Fruit fly (Drosophila melanogaster) whole organism, wandering third instar larva: ENCODE results near the gene CG14518.

Experiments
- CrebA ChIP-seq: fragments of 200-800 bp; sonication (Bioruptor generic); optimal IDR thresholded peaks from 2 replicates; lab custom pipeline; 2016; ENCODE audit warnings: missing biosample characterization, mild to moderate bottlenecking, missing genetic modification characterization, borderline replicate concordance
- Hr83 ChIP-seq: fragments of 200-300 bp; sonication (Bioruptor generic); optimal IDR thresholded peaks from 2 replicates; lab custom pipeline; 2016; ENCODE audit warnings: missing biosample characterization, mild to moderate bottlenecking, missing genetic modification characterization, moderate library complexity; ENCODE audit not compliant: poor library complexity, severe bottlenecking
- Rel ChIP-seq, 2 experiments: fragments of 200-800 bp; sonication (Bioruptor generic) in 1 of 2; optimal IDR thresholded peaks; 2 replicates in 1 of 2; 3 replicates in 1 of 2; lab custom pipeline; 2016 to 2019; ENCODE audit warnings: mild to moderate bottlenecking in 2 of 2, missing biosample characterization in 2 of 2, missing genetic modification characterization in 2 of 2, moderate library complexity in 1 of 2
- ey ChIP-seq: fragments of 200-800 bp; sonication (Bioruptor generic); optimal IDR thresholded peaks from 2 replicates; lab custom pipeline; 2016; ENCODE audit warnings: missing biosample characterization, missing genetic modification characterization
- foxo ChIP-seq, 2 experiments: fragments of 200-800 bp; sonication (Bioruptor generic); optimal IDR thresholded peaks; 2 replicates in 1 of 2; 3 replicates in 1 of 2; lab custom pipeline; 2016 to 2017; ENCODE audit warnings: missing biosample characterization in 2 of 2, missing genetic modification characterization in 2 of 2
- h ChIP-seq: fragments of 200-800 bp; sonication (Bioruptor generic); optimal IDR thresholded peaks from 3 replicates; lab custom pipeline; 2016; ENCODE audit warnings: missing biosample characterization, mild to moderate bottlenecking, missing genetic modification characterization
- pan ChIP-seq: fragments of >200 bp; optimal IDR thresholded peaks from 2 replicates; lab custom pipeline; 2017
- psq ChIP-seq: fragments of 200-800 bp; sonication (Bioruptor generic); optimal IDR thresholded peaks from 3 replicates; lab custom pipeline; 2017; ENCODE audit warnings: missing biosample characterization, mild to moderate bottlenecking, missing genetic modification characterization, moderate library complexity
- usp ChIP-seq: fragments of >200 bp; optimal IDR thresholded peaks from 2 replicates; lab custom pipeline; 2017; ENCODE audit warnings: missing biosample characterization, missing genetic modification characterization

- no peak for TF ChIP-seq Rel (GFP tag; optimal IDR thresholded peaks at IDR 0.05; lab: Kevin White, UChicago)
- TF ChIP-seq Rel (tag; optimal IDR thresholded peaks at IDR 0.05; lab: Kevin White, UChicago), result peak; percentile 49
- TF ChIP-seq Hr83 (GFP tag; lab: Kevin White, UChicago), result peak; percentile 39
- no peak for TF ChIP-seq usp (GFP tag; lab: Kevin White, UChicago)
- no peak for TF ChIP-seq psq (GFP tag; lab: Kevin White, UChicago)
- TF ChIP-seq h, result peak; percentile 44
- no peak for TF ChIP-seq CrebA (GFP tag; lab: Kevin White, UChicago)
- TF ChIP-seq foxo (GFP tag; optimal IDR thresholded peaks at IDR 0.05; lab: Kevin White, UChicago), result no peak
- TF ChIP-seq pan (lab: Kevin White, UChicago), result no peak
- TF ChIP-seq ey (GFP tag; lab: Kevin White, UChicago), result no peak
These were observed 38.0 kb downstream of the CG14518 start, which contains the start of the genes Cul5 and Bicra for dm6 chr3R:29062717-29063206.
